Worm (Caenorhabditis elegans) whole organism, L1 larva: ENCODE measurements around the gene Y64H9A.2.

Experiments used
- C34B4.2 ChIP-seq: sonication (generic microtip); optimal IDR thresholded peaks from 2 replicates; lab custom pipeline; 2017; ENCODE audit warnings: mild to moderate bottlenecking, missing genetic modification characterization, missing compliant biosample characterization
- aha-1 ChIP-seq: fragments of 150-350 bp; optimal IDR thresholded peaks from 2 replicates; lab custom pipeline; 2014; ENCODE audit warnings: missing biosample characterization, missing genetic modification characterization
- aly-2 ChIP-seq: fragments of 150-350 bp; optimal IDR thresholded peaks from 2 replicates; lab custom pipeline; 2014; ENCODE audit warnings: missing biosample characterization, missing genetic modification characterization
- blmp-1 ChIP-seq: fragments of 150-350 bp; optimal IDR thresholded peaks from 2 replicates; lab custom pipeline; 2014; ENCODE audit warnings: missing biosample characterization, missing genetic modification characterization
- ceh-63 ChIP-seq: fragments of 200-800 bp; sonication (Bioruptor generic); optimal IDR thresholded peaks from 2 replicates; lab custom pipeline; 2018; ENCODE audit warnings: mild to moderate bottlenecking, missing genetic modification characterization, missing compliant biosample characterization
- ceh-8 ChIP-seq: fragments of 200-800 bp; sonication (Bioruptor generic); optimal IDR thresholded peaks from 2 replicates; lab custom pipeline; 2018; ENCODE audit warnings: mild to moderate bottlenecking, missing genetic modification characterization, moderate library complexity, missing compliant biosample characterization
- ceh-90 ChIP-seq: sonication (generic microtip); optimal IDR thresholded peaks from 2 replicates; lab custom pipeline; 2016; ENCODE audit warnings: missing genetic modification characterization, missing compliant biosample characterization
- efl-1 ChIP-seq, 4 experiments: fragments of 150-350 bp; optimal IDR thresholded peaks in 3 of 4; peaks in 1 of 4; 1 replicate in 1 of 4; 2 replicates in 3 of 4; lab custom pipeline; 2014; ENCODE audit warnings: missing biosample characterization in 2 of 4, missing genetic modification characterization in 2 of 4, missing genetic modification reagents in 2 of 4
- egl-13 ChIP-seq: sonication (generic microtip); optimal IDR thresholded peaks from 2 replicates; lab custom pipeline; 2016; ENCODE audit warnings: missing genotype, missing genetic modification reagents, missing genetic modification characterization, missing compliant biosample characterization
- egl-27 ChIP-seq, 2 experiments: fragments of 150-350 bp in 1 of 2; sonication (generic microtip); optimal IDR thresholded peaks; 3 replicates each; lab custom pipeline; 2017 to 2018; ENCODE audit warnings: missing biosample characterization in 2 of 2, missing genetic modification characterization in 2 of 2, missing genetic modification reagents in 2 of 2
- elt-2 ChIP-seq: sonication (generic microtip); optimal IDR thresholded peaks from 2 replicates; lab custom pipeline; 2016; ENCODE audit warnings: missing genetic modification characterization, mild to moderate bottlenecking, inconsistent platforms, missing compliant biosample characterization, missing genetic modification reagents
- elt-3 ChIP-seq, 6 experiments: fragments of 150-350 bp in 1 of 6; sonication (generic microtip); optimal IDR thresholded peaks; 2 replicates each; lab custom pipeline; 2017 to 2018; ENCODE audit warnings: missing biosample characterization in 6 of 6, missing genetic modification characterization in 6 of 6, inconsistent platforms in 1 of 6
- ets-5 ChIP-seq: fragments of 200-800 bp; sonication (Bioruptor generic); IDR thresholded peaks from 2 replicates; pipeline ENCODE4 v1.3.6; 2022; ENCODE audit warnings: missing genetic modification characterization, missing compliant biosample characterization
- fkh-10 ChIP-seq: sonication (generic microtip); optimal IDR thresholded peaks from 2 replicates; lab custom pipeline; 2017; ENCODE audit warnings: missing biosample characterization, missing genetic modification reagents, missing genetic modification characterization
- fkh-4 ChIP-seq: sonication (generic microtip); optimal IDR thresholded peaks from 2 replicates; lab custom pipeline; 2016; ENCODE audit warnings: missing compliant biosample characterization, missing genetic modification characterization, borderline replicate concordance
- fkh-8 ChIP-seq: sonication (generic microtip); optimal IDR thresholded peaks from 2 replicates; lab custom pipeline; 2016; ENCODE audit warnings: mild to moderate bottlenecking, missing genetic modification characterization, missing compliant biosample characterization
- irx-1 ChIP-seq: sonication (generic microtip); optimal IDR thresholded peaks from 2 replicates; lab custom pipeline; 2016; ENCODE audit warnings: missing genetic modification characterization, missing compliant biosample characterization
- isw-1 ChIP-seq: fragments of 200-800 bp; sonication (Bioruptor generic); IDR thresholded peaks from 2 replicates; pipeline ENCODE4 v1.3.6; 2022; ENCODE audit warnings: missing genetic modification characterization, missing compliant biosample characterization
- jun-1 ChIP-seq: fragments of 150-350 bp; optimal IDR thresholded peaks from 2 replicates; lab custom pipeline; 2014; ENCODE audit warnings: missing biosample characterization, missing genetic modification reagents, missing genetic modification characterization
- lin-14 ChIP-seq: fragments of 200-800 bp; sonication (Bioruptor generic); optimal IDR thresholded peaks from 2 replicates; lab custom pipeline; 2018; ENCODE audit warnings: mild to moderate bottlenecking, missing genetic modification characterization, moderate library complexity, missing compliant biosample characterization
- lin-15B ChIP-seq: fragments of 150-350 bp; sonication (generic microtip); optimal IDR thresholded peaks from 3 replicates; lab custom pipeline; 2014; ENCODE audit warnings: missing biosample characterization, missing genetic modification characterization
- lsy-2 ChIP-seq, 2 experiments: fragments of 150-350 bp; optimal IDR thresholded peaks; 2 replicates each; lab custom pipeline; 2014; ENCODE audit warnings: missing biosample characterization in 2 of 2, missing genetic modification characterization in 2 of 2
- mab-9 ChIP-seq: fragments of 200-800 bp; sonication (Bioruptor generic); IDR thresholded peaks from 2 replicates; pipeline ENCODE4 v1.3.6; 2022; ENCODE audit warnings: missing genetic modification reagents, missing genetic modification characterization, missing compliant biosample characterization
- nhr-11 ChIP-seq: fragments of 150-350 bp; optimal IDR thresholded peaks from 2 replicates; lab custom pipeline; 2014; ENCODE audit warnings: missing biosample characterization, missing genetic modification characterization
- nhr-19 ChIP-seq: fragments of 200-800 bp; sonication (Bioruptor generic); conservative IDR thresholded peaks from 2 replicates; pipeline ENCODE4 v1.3.6; 2022; ENCODE audit warnings: missing genetic modification characterization, missing compliant biosample characterization
- nhr-20 ChIP-seq: sonication (generic microtip); optimal IDR thresholded peaks from 2 replicates; lab custom pipeline; 2016; ENCODE audit warnings: mild to moderate bottlenecking, missing genetic modification characterization, missing compliant biosample characterization
- nhr-28 ChIP-seq: fragments of 150-350 bp; optimal IDR thresholded peaks from 2 replicates; lab custom pipeline; 2014; ENCODE audit warnings: missing biosample characterization, missing genetic modification characterization
- nhr-47 ChIP-seq: sonication (generic microtip); optimal IDR thresholded peaks from 2 replicates; lab custom pipeline; 2016; ENCODE audit warnings: mild to moderate bottlenecking, missing genetic modification characterization, moderate library complexity, missing compliant biosample characterization
- nhr-71 ChIP-seq: sonication (generic microtip); optimal IDR thresholded peaks from 2 replicates; lab custom pipeline; 2016; ENCODE audit warnings: mild to moderate bottlenecking, missing genetic modification characterization, moderate library complexity, missing compliant biosample characterization
- nhr-76 ChIP-seq: sonication (generic microtip); optimal IDR thresholded peaks from 2 replicates; lab custom pipeline; 2017; ENCODE audit warnings: missing biosample characterization, missing genetic modification characterization
- nhr-77 ChIP-seq: fragments of 150-350 bp; optimal IDR thresholded peaks from 2 replicates; lab custom pipeline; 2014; ENCODE audit warnings: missing biosample characterization, missing genetic modification characterization
- nhr-85 ChIP-seq: sonication (generic microtip); peaks from one replicate; lab custom pipeline; 2016; ENCODE audit warnings: missing genetic modification characterization, inconsistent platforms, missing compliant biosample characterization
- nhr-90 ChIP-seq: sonication (generic microtip); optimal IDR thresholded peaks from 2 replicates; lab custom pipeline; 2016; ENCODE audit warnings: mild to moderate bottlenecking, missing genetic modification characterization, missing compliant biosample characterization; ENCODE audit not compliant: poor library complexity
- pqm-1 ChIP-seq: sonication (generic microtip); optimal IDR thresholded peaks from 3 replicates; lab custom pipeline; 2017; ENCODE audit warnings: missing biosample characterization, missing genetic modification characterization
- snpc-4 ChIP-seq: fragments of 150-350 bp; optimal IDR thresholded peaks from 2 replicates; lab custom pipeline; 2014; ENCODE audit warnings: missing biosample characterization, missing genetic modification characterization
- snu-23 ChIP-seq: sonication (generic microtip); optimal IDR thresholded peaks from 2 replicates; lab custom pipeline; 2016; ENCODE audit warnings: missing genetic modification characterization, missing compliant biosample characterization
- sup-37 ChIP-seq: fragments of 200-800 bp; sonication (Bioruptor generic); optimal IDR thresholded peaks from 2 replicates; lab custom pipeline; 2018; ENCODE audit warnings: mild to moderate bottlenecking, missing genetic modification characterization, missing compliant biosample characterization
- swsn-7 ChIP-seq: sonication (generic microtip); optimal IDR thresholded peaks from 2 replicates; lab custom pipeline; 2016; ENCODE audit warnings: missing genetic modification characterization, missing compliant biosample characterization
- unc-130 ChIP-seq: fragments of 150-350 bp; optimal IDR thresholded peaks from 2 replicates; lab custom pipeline; 2017; ENCODE audit warnings: missing biosample characterization, missing genetic modification characterization, inconsistent platforms
- unc-30 ChIP-seq: sonication (generic microtip); optimal IDR thresholded peaks from 2 replicates; lab custom pipeline; 2017; ENCODE audit warnings: missing biosample characterization, missing genetic modification characterization
- unc-62 ChIP-seq: fragments of 150-350 bp; optimal IDR thresholded peaks from 2 replicates; lab custom pipeline; 2014; ENCODE audit warnings: missing biosample characterization, missing genetic modification reagents, missing genetic modification characterization
- xbp-1 ChIP-seq: sonication (generic microtip); optimal IDR thresholded peaks from 2 replicates; lab custom pipeline; 2016; ENCODE audit warnings: missing genetic modification characterization, missing compliant biosample characterization
- zip-4 ChIP-seq: fragments of 200-800 bp; sonication (Bioruptor generic); optimal IDR thresholded peaks from 2 replicates; lab custom pipeline; 2018; ENCODE audit warnings: mild to moderate bottlenecking, missing genetic modification characterization, moderate library complexity, missing compliant biosample characterization
- ztf-4 ChIP-seq: fragments of 150-350 bp; optimal IDR thresholded peaks from 2 replicates; lab custom pipeline; 2014; ENCODE audit warnings: missing biosample characterization, missing genetic modification characterization

The Y64H9A.2 gene

ce11 chrX:5071025-5071424 is 27.2 kb downstream of the Y64H9A.2 start:
- TF ChIP-seq blmp-1 (tag; lab: Kevin White, UChicago): peak; percentile 85
- no peak for TF ChIP-seq xbp-1
- no peak for TF ChIP-seq zip-4 (GFP tag; lab: Kevin White, UChicago)
- TF ChIP-seq ceh-90: no peak
- TF ChIP-seq fkh-8 (tag; lab: Kevin White, UChicago): no peak
- no peak for TF ChIP-seq C34B4.2
- no peak for TF ChIP-seq mab-9
- TF ChIP-seq ztf-4 (tag; lab: Kevin White, UChicago): no peak
- no peak for TF ChIP-seq nhr-77 (tag; lab: Kevin White, UChicago)
- no peak for TF ChIP-seq swsn-7
- TF ChIP-seq snpc-4 (tag; lab: Kevin White, UChicago): no peak
- no peak for TF ChIP-seq unc-62 (GFP tag; lab: Kevin White, UChicago)
- TF ChIP-seq elt-3 (tag; optimal IDR thresholded peaks at IDR 0.05; lab: Kevin White, UChicago): no peak
- TF ChIP-seq ceh-8 (GFP tag; lab: Kevin White, UChicago): no peak
- TF ChIP-seq nhr-19 (GFP tag; lab: Robert Waterston, UW): no peak
- TF ChIP-seq unc-130 (tag; lab: Kevin White, UChicago): no peak
- peak; percentile 8 for TF ChIP-seq lin-14 (GFP tag; lab: Kevin White, UChicago)

- TF ChIP-seq nhr-85 (tag; lab: Kevin White, UChicago) (peak; percentile 15), ets-5 (peak; percentile 91; the same call in 1 of the 2 replicates), nhr-11 (tag; lab: Kevin White, UChicago) (no peak)
These were observed 30.1 kb downstream of the Y64H9A.2 start for ce11 chrX:5073895-5074294.

- TF ChIP-seq nhr-85 (tag; lab: Kevin White, UChicago) (peak; percentile 77), blmp-1 (tag; lab: Kevin White, UChicago) (peak; percentile 74), zip-4 (GFP tag; lab: Kevin White, UChicago) (no peak), fkh-8 (tag; lab: Kevin White, UChicago) (no peak), lin-14 (GFP tag; lab: Kevin White, UChicago) (peak; percentile 40), egl-27 (tag; optimal IDR thresholded peaks at IDR 0.05; lab: Kevin White, UChicago) (no peak)
- TF ChIP-seq, all 84 proteins: peak for 3
These were observed 31.8 kb downstream of the Y64H9A.2 start for ce11 chrX:5075538-5075937.

ce11 chrX:5077696-5078343 is 34.0 kb downstream of the Y64H9A.2 start, which contains the start of gene cal-5:
Gene cal-5 (minus strand): TSS chrX:5077961.
- TF ChIP-seq pqm-1 (tag; lab: Kevin White, UChicago) (no peak), nhr-20 (tag; lab: Kevin White, UChicago) (peak; percentile 66), sup-37 (GFP tag; lab: Kevin White, UChicago) (no peak), fkh-10 (GFP tag; lab: Kevin White, UChicago) (no peak), aly-2 (no peak), mab-9 (no peak), egl-13 (tag; lab: Kevin White, UChicago) (no peak), unc-62 (GFP tag; lab: Kevin White, UChicago) (no peak), nhr-28 (tag; lab: Kevin White, UChicago) (no peak), nhr-76 (tag; lab: Kevin White, UChicago) (no peak), nhr-90 (tag; lab: Kevin White, UChicago) (peak; percentile 50), nhr-19 (GFP tag; lab: Robert Waterston, UW) (0 out of 2 replicates have a peak, but pooled peaks have one; percentile 10), elt-2 (tag; lab: Kevin White, UChicago) (peak; percentile 66), isw-1 (GFP tag; lab: Robert Waterston, UW) (no peak), unc-130 (tag; lab: Kevin White, UChicago) (no peak), unc-30 (tag; lab: Kevin White, UChicago) (no peak), efl-1 (optimal IDR thresholded peaks at IDR 0.05; lab: Kevin White, UChicago) (no peak), efl-1 (GFP tag; optimal IDR thresholded peaks at IDR 0.05 in 1 of 2; lab: Kevin White, UChicago) (peak in 1 of 2 experiments; percentile 71), snpc-4 (tag; lab: Kevin White, UChicago) (no peak), C34B4.2 (no peak), ztf-4 (tag; lab: Kevin White, UChicago) (no peak), nhr-71 (tag; lab: Kevin White, UChicago) (peak; percentile 57), nhr-47 (peak; percentile 26), irx-1 (tag; lab: Kevin White, UChicago) (no peak), lin-15B (tag; lab: Kevin White, UChicago) (no peak), jun-1 (tag; lab: Kevin White, UChicago) (no peak), aha-1 (tag; lab: Kevin White, UChicago) (no peak), ceh-63 (GFP tag; lab: Kevin White, UChicago) (no peak), lsy-2 (tag; optimal IDR thresholded peaks at IDR 0.05; lab: Kevin White, UChicago) (peak in 1 of 2 experiments; percentile 6), snu-23 (peak; percentile 44), lin-14 (GFP tag; lab: Kevin White, UChicago) (peak; percentile 80), fkh-4 (tag; lab: Kevin White, UChicago) (no peak)
